Worm (Caenorhabditis elegans) whole organism, L4 larva: ENCODE measurements around the gene nhr-30.

Source experiments
- F26F4.8 ChIP-seq: fragments of 200-800 bp; sonication (Bioruptor generic); conservative IDR thresholded peaks from 2 replicates; pipeline ENCODE4 v1.3.6; 2022; ENCODE audit warnings: missing genetic modification characterization, missing compliant biosample characterization
- F37D6.2 ChIP-seq: sonication (generic microtip); optimal IDR thresholded peaks from 2 replicates; lab custom pipeline; 2016; ENCODE audit warnings: mild to moderate bottlenecking, missing genetic modification characterization, missing compliant biosample characterization
- Y105C5A.15 ChIP-seq: fragments of 200-800 bp; sonication (Bioruptor generic); IDR thresholded peaks from 2 replicates; pipeline ENCODE4 v1.3.6; 2022; ENCODE audit warnings: missing genetic modification characterization, missing compliant biosample characterization
- Y48G9A.11 ChIP-seq: fragments of 200-800 bp; sonication (Bioruptor generic); IDR thresholded peaks from 2 replicates; pipeline ENCODE4 v1.3.6; 2022; ENCODE audit warnings: missing genetic modification reagents, missing genetic modification characterization, missing compliant biosample characterization
- Y75B8A.6 ChIP-seq: fragments of 200-800 bp; sonication (Bioruptor generic); IDR thresholded peaks from 2 replicates; pipeline ENCODE4 v1.3.6; 2022; ENCODE audit warnings: missing genetic modification reagents, missing genetic modification characterization, missing compliant biosample characterization
- aly-2 ChIP-seq: sonication (generic microtip); optimal IDR thresholded peaks from 2 replicates; lab custom pipeline; 2018; ENCODE audit warnings: missing biosample characterization, missing genetic modification characterization
- arid-1 ChIP-seq: fragments of 200-800 bp; sonication (Bioruptor generic); conservative IDR thresholded peaks from 2 replicates; pipeline ENCODE4 v1.3.6; 2022; ENCODE audit warnings: missing genetic modification reagents, missing genetic modification characterization, missing compliant biosample characterization
- ceh-28 ChIP-seq: fragments of 150-350 bp; optimal IDR thresholded peaks from 2 replicates; lab custom pipeline; 2014; ENCODE audit warnings: missing biosample characterization, missing genetic modification reagents, missing genetic modification characterization
- daf-19 ChIP-seq: fragments of 200-800 bp; sonication (Bioruptor generic); conservative IDR thresholded peaks from 2 replicates; pipeline ENCODE4 v1.3.6; 2022; ENCODE audit warnings: missing genetic modification characterization, missing compliant biosample characterization
- dmd-6 ChIP-seq: fragments of 200-800 bp; sonication (Bioruptor generic); IDR thresholded peaks from 2 replicates; pipeline ENCODE4 v1.3.6; 2022; ENCODE audit warnings: missing genetic modification reagents, missing genetic modification characterization, missing compliant biosample characterization
- duxl-1 ChIP-seq: sonication (generic microtip); optimal IDR thresholded peaks from 2 replicates; lab custom pipeline; 2016; ENCODE audit warnings: mild to moderate bottlenecking, missing genetic modification characterization, moderate library complexity, missing compliant biosample characterization; ENCODE audit not compliant: poor library complexity
- dve-1 ChIP-seq: sonication (generic microtip); optimal IDR thresholded peaks from 2 replicates; lab custom pipeline; 2017; ENCODE audit warnings: antibody characterized with exemption, mild to moderate bottlenecking, missing genetic modification characterization, missing compliant biosample characterization; ENCODE audit not compliant: insufficient read depth
- hlh-11 ChIP-seq: fragments of 200-800 bp; sonication (Bioruptor generic); optimal IDR thresholded peaks from 2 replicates; lab custom pipeline; 2018; ENCODE audit warnings: mild to moderate bottlenecking, missing genetic modification characterization, missing compliant biosample characterization
- hlh-30 ChIP-seq: sonication (generic microtip); optimal IDR thresholded peaks from 2 replicates; lab custom pipeline; 2017; ENCODE audit warnings: antibody characterized with exemption, mild to moderate bottlenecking, missing genetic modification characterization, missing compliant biosample characterization; ENCODE audit not compliant: insufficient read depth
- lin-13 ChIP-seq: fragments of 150-350 bp; optimal IDR thresholded peaks from 2 replicates; lab custom pipeline; 2014; ENCODE audit warnings: missing biosample characterization, missing genetic modification reagents, missing genetic modification characterization
- lin-15B ChIP-seq: fragments of 150-350 bp; sonication (generic microtip); optimal IDR thresholded peaks from 3 replicates; lab custom pipeline; 2014; ENCODE audit warnings: missing biosample characterization, missing genetic modification characterization
- lin-38 ChIP-seq: fragments of 200-800 bp; sonication (Bioruptor generic); IDR thresholded peaks from 2 replicates; pipeline ENCODE4 v1.3.6; 2022; ENCODE audit warnings: missing genetic modification reagents, missing genetic modification characterization, missing compliant biosample characterization
- lir-3 ChIP-seq: sonication (generic microtip); optimal IDR thresholded peaks from 2 replicates; lab custom pipeline; 2016; ENCODE audit warnings: mild to moderate bottlenecking, missing genetic modification characterization, missing compliant biosample characterization
- mep-1 ChIP-seq: fragments of 150-350 bp; sonication (generic microtip); optimal IDR thresholded peaks from 3 replicates; lab custom pipeline; 2014; ENCODE audit warnings: missing biosample characterization, missing genetic modification characterization
- mxl-3 ChIP-seq: fragments of 200-800 bp; sonication (Bioruptor generic); optimal IDR thresholded peaks from 2 replicates; lab custom pipeline; 2018; ENCODE audit warnings: mild to moderate bottlenecking, missing genetic modification characterization, missing compliant biosample characterization
- nhr-102 ChIP-seq: sonication (generic microtip); optimal IDR thresholded peaks from 2 replicates; lab custom pipeline; 2016; ENCODE audit warnings: mild to moderate bottlenecking, missing genetic modification characterization, moderate library complexity, missing compliant biosample characterization
- nhr-11 ChIP-seq: fragments of 150-350 bp; optimal IDR thresholded peaks from 2 replicates; lab custom pipeline; 2014; ENCODE audit warnings: missing biosample characterization, missing genetic modification characterization
- nhr-111 ChIP-seq: fragments of 200-800 bp; sonication (Bioruptor generic); optimal IDR thresholded peaks from 2 replicates; lab custom pipeline; 2018; ENCODE audit warnings: mild to moderate bottlenecking, missing genetic modification characterization, missing compliant biosample characterization
- nhr-25 ChIP-seq: sonication (generic microtip); optimal IDR thresholded peaks from 2 replicates; lab custom pipeline; 2017; ENCODE audit warnings: missing genetic modification characterization, mild to moderate bottlenecking, missing compliant biosample characterization, antibody characterized with exemption, moderate library complexity, borderline replicate concordance; ENCODE audit not compliant: insufficient read depth
- nhr-48 ChIP-seq: sonication (generic microtip); optimal IDR thresholded peaks from 2 replicates; lab custom pipeline; 2016; ENCODE audit warnings: mild to moderate bottlenecking, missing genetic modification characterization, missing compliant biosample characterization
- saeg-2 ChIP-seq: fragments of 200-800 bp; sonication (Bioruptor generic); IDR thresholded peaks from 2 replicates; pipeline ENCODE4 v1.3.6; 2022; ENCODE audit warnings: missing genetic modification reagents, missing genetic modification characterization, missing compliant biosample characterization
- snpc-1.2 ChIP-seq: fragments of 200-800 bp; sonication (Bioruptor generic); IDR thresholded peaks from 2 replicates; pipeline ENCODE4 v1.3.6; 2022; ENCODE audit warnings: missing genetic modification reagents, missing genetic modification characterization, missing compliant biosample characterization
- unc-62 ChIP-seq, 3 experiments: fragments of 150-350 bp in 1 of 3; sonication (generic microtip); optimal IDR thresholded peaks in 2 of 3; peaks in 1 of 3; 1 replicate in 1 of 3; 2 replicates in 2 of 3; lab custom pipeline; 2014 to 2017; ENCODE audit warnings: missing biosample characterization in 3 of 3, missing genetic modification characterization in 3 of 3, missing genetic modification reagents in 3 of 3, missing genotype in 1 of 3
- zip-11 ChIP-seq: fragments of 200-800 bp; sonication (Bioruptor generic); IDR thresholded peaks from 2 replicates; pipeline ENCODE4 v1.3.6; 2022; ENCODE audit warnings: missing genetic modification characterization, missing compliant biosample characterization
- ztf-7 ChIP-seq: fragments of 150-350 bp; optimal IDR thresholded peaks from 2 replicates; lab custom pipeline; 2014; ENCODE audit warnings: missing biosample characterization, missing genetic modification characterization

The nhr-30 gene

ce11 chrV:9044871-9045270, at the start of gene nhr-30:
TSS of gene nhr-30 (plus strand) at chrV:9045171.
- TF ChIP-seq saeg-2 (GFP tag; lab: Robert Waterston, UW) (no peak), unc-62 (GFP tag; optimal IDR thresholded peaks at IDR 0.05 in 1 of 2; lab: Kevin White, UChicago) (peak in 1 of 2 experiments; percentile 1), unc-62 (tag; optimal IDR thresholded peaks at IDR 0.05; lab: Kevin White, UChicago) (no peak)

- TF ChIP-seq daf-19 (GFP tag; lab: Robert Waterston, UW): no peak
- no peak for TF ChIP-seq zip-11
- TF ChIP-seq mxl-3: no peak
- no peak for TF ChIP-seq dmd-6 (GFP tag; lab: Robert Waterston, UW)
- no peak for TF ChIP-seq lin-15B (tag; lab: Kevin White, UChicago)
These were observed 43.8 kb upstream of the nhr-30 start, which contains the start of gene F59E11.2 for ce11 chrV:9001175-9001574. TSS of gene F59E11.2 (plus strand) at chrV:9001475.

DNA sequence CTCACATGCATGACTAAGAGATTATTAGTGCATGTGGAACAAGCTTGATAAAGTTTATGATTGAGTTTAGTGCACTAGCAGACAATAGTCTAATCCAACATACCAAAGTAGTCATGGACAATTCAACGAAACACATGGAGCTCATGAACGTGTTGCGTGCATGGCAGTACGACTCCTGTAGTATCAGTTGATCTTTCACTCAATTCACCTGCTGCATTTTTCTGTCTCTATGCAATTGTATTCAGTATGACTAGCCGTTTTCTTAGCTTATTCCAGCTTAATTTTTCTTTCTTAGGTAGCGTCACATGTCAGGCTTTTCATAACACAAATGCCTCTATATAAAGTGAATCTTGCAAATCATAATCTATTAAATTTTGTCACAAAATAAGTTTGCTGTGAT, 41.7 kb upstream of the nhr-30 start, which contains the start of gene srx-1:
Gene srx-1, plus strand, starts transcription at position 382 of the 400 bp plus-strand sequence.
- TF ChIP-seq F37D6.2 (tag; lab: Kevin White, UChicago) (no peak), unc-62 (GFP tag; optimal IDR thresholded peaks at IDR 0.05 in 1 of 2; lab: Kevin White, UChicago) (peak in 1 of 2 experiments; percentile 98), unc-62 (tag; optimal IDR thresholded peaks at IDR 0.05; lab: Kevin White, UChicago) (no peak)

DNA sequence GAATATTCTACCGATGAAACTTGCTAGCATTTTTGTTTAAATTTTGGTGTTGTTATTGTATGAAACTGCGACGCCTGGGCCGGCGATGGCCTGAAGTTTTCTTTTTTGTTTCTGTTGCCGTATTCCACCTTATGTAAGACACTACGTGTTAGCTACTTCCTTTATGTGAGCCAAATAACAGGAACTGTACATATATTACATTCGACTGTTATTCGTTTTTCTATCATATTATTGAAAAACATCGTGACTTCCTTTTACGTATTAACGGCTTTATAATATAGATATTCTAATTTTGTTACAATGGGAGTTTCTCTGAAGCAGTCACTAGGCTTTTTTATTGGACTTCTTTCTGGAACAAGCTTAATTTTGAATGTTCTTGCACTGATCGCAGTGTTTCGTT, 39.7 kb upstream of the nhr-30 start, which contains the start of gene srx-3:
Gene srx-3, plus strand, starts transcription at position 301 of the 400 bp plus-strand sequence.
- TF ChIP-seq nhr-102 (tag; lab: Kevin White, UChicago) (no peak), Y105C5A.15 (GFP tag; lab: Robert Waterston, UW) (no peak), nhr-111 (GFP tag; lab: Kevin White, UChicago) (no peak), hlh-30 (no peak), lin-13 (GFP tag; lab: Kevin White, UChicago) (no peak), mep-1 (no peak), Y75B8A.6 (GFP tag; lab: Robert Waterston, UW) (no peak)

- TF ChIP-seq aly-2 (tag; lab: Kevin White, UChicago) (no peak), dve-1 (tag; lab: Kevin White, UChicago) (no peak), hlh-11 (tag; lab: Kevin White, UChicago) (no peak), nhr-11 (tag; lab: Kevin White, UChicago) (no peak), nhr-48 (no peak), Y48G9A.11 (GFP tag; lab: Robert Waterston, UW) (no peak), lin-38 (GFP tag; lab: Robert Waterston, UW) (no peak), nhr-25 (tag; lab: Kevin White, UChicago) (no peak), arid-1 (GFP tag; lab: Robert Waterston, UW) (no peak), F26F4.8 (GFP tag; lab: Robert Waterston, UW) (no peak), F37D6.2 (tag; lab: Kevin White, UChicago) (no peak)
- TF ChIP-seq, all 104 proteins: peak for 0
These were observed 35.8 kb upstream of the nhr-30 start, which contains the start of gene srx-2 for ce11 chrV:9009175-9009574. TSS of gene srx-2 (plus strand) at chrV:9009475.

DNA sequence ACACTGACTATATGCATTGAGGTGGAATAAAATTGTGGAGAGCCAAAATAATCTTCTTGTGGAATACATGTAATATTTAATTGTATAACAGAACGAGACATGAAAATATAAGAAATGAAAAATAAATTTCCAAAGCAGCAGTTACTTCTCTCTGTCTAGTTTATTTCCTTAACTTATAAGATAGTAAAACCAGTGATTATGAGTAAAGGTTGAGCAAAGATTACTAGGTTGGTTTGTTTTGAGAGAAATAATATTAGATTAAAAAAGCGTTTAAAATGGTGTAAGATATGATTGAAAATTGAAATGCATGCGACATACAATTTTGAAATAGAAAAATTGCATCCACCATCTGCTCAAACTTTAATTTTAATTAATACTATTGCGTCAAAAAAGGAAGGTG, 31.2 kb upstream of the nhr-30 start, which contains the start of gene srh-201:
Gene srh-201, minus strand, starts transcription at position 101 of the 400 bp plus-strand sequence.
- TF ChIP-seq snpc-1.2 (no peak), lir-3 (tag; lab: Kevin White, UChicago) (no peak), zip-11 (no peak), ceh-28 (tag; lab: Kevin White, UChicago) (no peak), ztf-7 (tag; lab: Kevin White, UChicago) (no peak), duxl-1 (no peak)
